Worm (Caenorhabditis elegans) whole organism, L4 larva: ENCODE measurements around the gene rfc-3.
A peak's percentile ranks its signal among the peaks of the same experiment; 100 is the strongest.

ENCODE experiments used
- F49E8.2 ChIP-seq: sonication (generic microtip); optimal IDR thresholded peaks from 2 replicates; lab custom pipeline; 2016; ENCODE audit warnings: missing compliant biosample characterization, mild to moderate bottlenecking, missing genetic modification characterization, borderline replicate concordance
- aly-2 ChIP-seq: sonication (generic microtip); optimal IDR thresholded peaks from 2 replicates; lab custom pipeline; 2018; ENCODE audit warnings: missing biosample characterization, missing genetic modification characterization
- ceh-32 ChIP-seq: sonication (generic microtip); optimal IDR thresholded peaks from 2 replicates; lab custom pipeline; 2016; ENCODE audit warnings: mild to moderate bottlenecking, missing genetic modification characterization, missing compliant biosample characterization; ENCODE audit not compliant: poor library complexity
- cey-2 ChIP-seq: sonication (generic microtip); optimal IDR thresholded peaks from 3 replicates; lab custom pipeline; 2017; ENCODE audit warnings: missing genetic modification characterization, mild to moderate bottlenecking, missing compliant biosample characterization, antibody characterized with exemption, borderline replicate concordance; ENCODE audit not compliant: insufficient read depth
- dpl-1 ChIP-seq: fragments of 150-350 bp; optimal IDR thresholded peaks from 2 replicates; lab custom pipeline; 2014; ENCODE audit warnings: missing biosample characterization, missing genetic modification reagents, missing genetic modification characterization
- egl-43 ChIP-seq: fragments of 200-800 bp; sonication (Bioruptor generic); IDR thresholded peaks from 2 replicates; pipeline ENCODE4 v1.3.6; 2022; ENCODE audit warnings: missing genetic modification reagents, missing genetic modification characterization, missing compliant biosample characterization
- nhr-11 ChIP-seq: fragments of 150-350 bp; optimal IDR thresholded peaks from 2 replicates; lab custom pipeline; 2014; ENCODE audit warnings: missing biosample characterization, missing genetic modification characterization
- nhr-25 ChIP-seq: sonication (generic microtip); optimal IDR thresholded peaks from 2 replicates; lab custom pipeline; 2017; ENCODE audit warnings: missing genetic modification characterization, mild to moderate bottlenecking, missing compliant biosample characterization, antibody characterized with exemption, moderate library complexity, borderline replicate concordance; ENCODE audit not compliant: insufficient read depth
- zip-11 ChIP-seq: fragments of 200-800 bp; sonication (Bioruptor generic); IDR thresholded peaks from 2 replicates; pipeline ENCODE4 v1.3.6; 2022; ENCODE audit warnings: missing genetic modification characterization, missing compliant biosample characterization
- ztf-11 ChIP-seq: fragments of 150-350 bp; optimal IDR thresholded peaks from 2 replicates; lab custom pipeline; 2014; ENCODE audit warnings: missing biosample characterization, missing genetic modification characterization

ce11 chrIV:13066044-13066443, 29.5 kb upstream of the rfc-3 start:
- TF ChIP-seq cey-2 (tag; lab: Kevin White, UChicago) (no peak), egl-43 (0 out of 2 replicates have a peak, but pooled peaks have one; percentile 36), ztf-11 (no peak), ceh-32 (no peak), nhr-11 (tag; lab: Kevin White, UChicago) (no peak), F49E8.2 (tag; lab: Kevin White, UChicago) (no peak), aly-2 (tag; lab: Kevin White, UChicago) (no peak), dpl-1 (no peak), zip-11 (GFP tag; lab: Robert Waterston, UW) (no peak), nhr-25 (no peak)
